Fruit fly (Drosophila melanogaster) whole organism, prepupa: Measurements from ENCODE around the gene Wdfy2.

Experiments
- CG11902 ChIP-seq: fragments of 200-800 bp; sonication (Bioruptor generic); optimal IDR thresholded peaks from 3 replicates; lab custom pipeline; 2016; ENCODE audit warnings: missing biosample characterization, missing genetic modification characterization
- CG16779 ChIP-seq: fragments of 200-800 bp; sonication (Bioruptor generic); optimal IDR thresholded peaks from 3 replicates; lab custom pipeline; 2017; ENCODE audit warnings: missing biosample characterization, mild to moderate bottlenecking, missing genetic modification characterization
- CG9139 ChIP-seq: fragments of 200-800 bp; sonication (Bioruptor generic); optimal IDR thresholded peaks from 3 replicates; lab custom pipeline; 2017; ENCODE audit warnings: missing biosample characterization, mild to moderate bottlenecking, missing genetic modification characterization
- Eip78C ChIP-seq: fragments of 200-800 bp; sonication (Bioruptor generic); peaks from one replicate; lab custom pipeline; 2016; ENCODE audit warnings: missing biosample characterization, missing genetic modification characterization
- Ets21C ChIP-seq: fragments of 200-800 bp; sonication (Bioruptor generic); optimal IDR thresholded peaks from 3 replicates; lab custom pipeline; 2016; ENCODE audit warnings: missing biosample characterization, missing genetic modification characterization
- Gug ChIP-seq: fragments of 200-800 bp; sonication (Bioruptor generic); IDR thresholded peaks from 2 replicates; pipeline ENCODE4 v1.3.6; 2022; ENCODE audit warnings: missing biosample characterization, missing genetic modification characterization
- Hr39 ChIP-seq: fragments of 200-800 bp; sonication (Bioruptor generic); optimal IDR thresholded peaks from 2 replicates; lab custom pipeline; 2016; ENCODE audit warnings: missing biosample characterization, missing genetic modification characterization
- Lpt ChIP-seq: fragments of 200-800 bp; sonication (Bioruptor generic); optimal IDR thresholded peaks from 3 replicates; lab custom pipeline; 2016; ENCODE audit warnings: missing biosample characterization, missing genetic modification characterization
- OdsH ChIP-seq: fragments of 200-800 bp; sonication (Bioruptor generic); optimal IDR thresholded peaks from 3 replicates; lab custom pipeline; 2016; ENCODE audit warnings: missing biosample characterization, missing genetic modification characterization
- Sox14 ChIP-seq: fragments of 200-800 bp; sonication (Bioruptor generic); optimal IDR thresholded peaks from 3 replicates; lab custom pipeline; 2016; ENCODE audit warnings: missing biosample characterization, missing genetic modification characterization
- acj6 ChIP-seq: fragments of 200-800 bp; sonication (Bioruptor generic); optimal IDR thresholded peaks from 3 replicates; lab custom pipeline; 2016; ENCODE audit warnings: missing biosample characterization, missing genetic modification characterization
- cyc ChIP-seq: fragments of 200-800 bp; sonication (Bioruptor generic); optimal IDR thresholded peaks from 3 replicates; lab custom pipeline; 2016; ENCODE audit warnings: missing biosample characterization, missing genetic modification characterization
- topi ChIP-seq: fragments of 200-800 bp; sonication (Bioruptor generic); optimal IDR thresholded peaks from 3 replicates; lab custom pipeline; 2016; ENCODE audit warnings: missing biosample characterization, missing genetic modification characterization
- vri ChIP-seq: fragments of 200-800 bp; sonication (Bioruptor generic); optimal IDR thresholded peaks from 3 replicates; lab custom pipeline; 2016; ENCODE audit warnings: missing biosample characterization, mild to moderate bottlenecking, missing genetic modification characterization

DNA sequence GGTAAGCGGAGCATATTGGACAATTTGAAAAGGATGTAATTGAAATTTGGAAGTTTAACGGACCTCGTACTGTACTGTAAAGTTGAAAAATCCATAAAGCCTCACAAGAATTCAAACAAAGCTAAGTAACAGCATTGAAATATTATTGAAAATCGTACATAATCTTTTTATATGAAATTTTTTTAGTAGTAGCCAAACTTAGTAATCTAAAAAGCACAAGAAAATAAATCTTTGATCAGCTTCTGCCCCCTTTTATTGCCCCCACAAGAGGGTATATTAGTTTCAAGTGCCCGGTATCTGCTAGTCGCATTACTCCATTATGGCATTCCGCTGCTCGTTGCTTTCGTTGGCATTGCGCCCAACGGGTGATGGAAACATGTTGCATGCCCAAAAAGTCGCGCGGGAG, 43.8 kb downstream of the Wdfy2 start:
- TF ChIP-seq topi (GFP tag; lab: Kevin White, UChicago) (no peak), acj6 (peak; percentile 12), CG16779 (tag; lab: Kevin White, UChicago) (no peak), CG11902 (GFP tag; lab: Kevin White, UChicago) (no peak), cyc (no peak), CG9139 (GFP tag; lab: Kevin White, UChicago) (no peak), Lpt (GFP tag; lab: Kevin White, UChicago) (no peak), Hr39 (GFP tag; lab: Kevin White, UChicago) (no peak), vri (GFP tag; lab: Kevin White, UChicago) (no peak), Eip78C (GFP tag; lab: Kevin White, UChicago) (peak; percentile 79), Gug (GFP tag; lab: Robert Waterston, UW) (no peak), OdsH (GFP tag; lab: Kevin White, UChicago) (peak; percentile 17), Sox14 (GFP tag; lab: Kevin White, UChicago) (no peak), Ets21C (GFP tag; lab: Kevin White, UChicago) (no peak)
